Worm (Caenorhabditis elegans): ENCODE results near the gene C27A7.5.

ce11 chrV:12152857-12153256, 9.3 kb downstream of the C27A7.5 start, which contains the start of gene C27A7.8:
- TF ChIP-seq ceh-90 (tag; optimal IDR thresholded peaks at IDR 0.05), result no peak
- TF ChIP-seq egl-27 (tag; optimal IDR thresholded peaks at IDR 0.05), result no peak
- TF ChIP-seq jun-1 (tag; optimal IDR thresholded peaks at IDR 0.05), result no peak
- no peak for TF ChIP-seq lin-35 (GFP tag; optimal IDR thresholded peaks at IDR 0.05)
